Fruit fly (Drosophila melanogaster) whole organism: ENCODE measurements around the gene CG14323.

Experiments used
- CG8478 ChIP-seq: fragments of >200 bp; optimal IDR thresholded peaks from 2 replicates; lab custom pipeline; 2018; ENCODE audit warnings: inconsistent platforms
- Dll ChIP-seq: fragments of >200 bp; optimal IDR thresholded peaks from 2 replicates; lab custom pipeline; 2017

DNA sequence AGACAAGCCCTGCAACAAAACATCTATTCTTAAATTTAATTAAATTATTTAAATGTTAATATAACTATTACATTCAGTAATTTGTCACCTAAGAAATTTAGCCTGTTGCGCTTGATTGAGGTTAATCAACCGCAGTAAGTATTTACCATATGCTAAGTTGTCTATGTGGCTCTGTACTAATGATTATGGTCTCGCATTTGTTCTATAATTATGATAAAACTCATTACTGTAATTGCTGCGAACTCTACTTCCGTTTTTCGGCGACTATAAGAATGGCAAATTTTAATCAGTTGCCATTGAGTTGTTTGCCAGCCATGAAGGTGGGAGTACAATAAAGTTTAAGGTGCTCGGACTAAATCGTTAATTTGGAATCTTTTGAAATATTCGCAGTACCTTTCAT is 9.3 kb downstream of the CG14323 start, which contains the start of gene CG34281:
- TF ChIP-seq CG8478 (lab: Kevin White, UChicago) (no peak), Dll (lab: Kevin White, UChicago) (no peak)
